Worm (Caenorhabditis elegans) whole organism, midembryonic: ENCODE data around the gene F09G8.5.

Source experiments
- T22C8.4 ChIP-seq: fragments of 200-800 bp; sonication (Bioruptor generic); IDR thresholded peaks from 2 replicates; pipeline ENCODE4 v1.3.6; 2022; ENCODE audit warnings: missing genetic modification characterization, missing compliant biosample characterization
- flt-1 ChIP-seq: fragments of 200-800 bp; sonication (Bioruptor generic); IDR thresholded peaks from 2 replicates; pipeline ENCODE4 v1.3.6; 2022; ENCODE audit warnings: missing genetic modification characterization, missing compliant biosample characterization
- ztf-23 ChIP-seq: fragments of 200-800 bp; sonication (Bioruptor generic); IDR thresholded peaks from 2 replicates; pipeline ENCODE4 v1.3.6; 2022; ENCODE audit warnings: missing genetic modification reagents, missing genetic modification characterization, missing compliant biosample characterization

DNA sequence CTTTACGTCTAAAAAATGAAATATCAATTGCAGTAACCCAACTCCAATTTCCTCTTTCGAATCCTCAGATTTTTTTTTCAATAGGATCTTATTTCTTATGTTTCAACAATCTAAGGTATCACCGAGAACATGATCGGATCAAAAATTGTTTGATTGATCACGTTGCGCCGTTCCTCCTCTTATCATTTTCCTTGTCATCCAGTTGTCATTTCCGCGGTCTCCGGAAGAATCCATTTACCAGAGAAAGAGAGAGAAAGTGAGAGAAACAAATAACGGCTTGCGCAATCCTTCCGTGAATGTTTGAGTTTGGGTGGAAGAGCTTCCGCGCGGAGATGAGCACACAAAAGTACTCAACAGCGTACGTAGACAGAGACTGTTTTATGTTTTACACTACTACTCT, 38.5 kb downstream of the F09G8.5 start:
- TF ChIP-seq ztf-23 (GFP tag; lab: Robert Waterston, UW): no peak
- no peak for TF ChIP-seq T22C8.4 (GFP tag; lab: Robert Waterston, UW)
- no peak for TF ChIP-seq flt-1
